Fruit fly (Drosophila melanogaster) whole organism, prepupa: Measurements from ENCODE around the gene Pvf2.

Experiments used
- CG10631 ChIP-seq: fragments of 200-800 bp; sonication (Bioruptor generic); optimal IDR thresholded peaks from 2 replicates; lab custom pipeline; 2016; ENCODE audit warnings: missing biosample characterization, missing genetic modification characterization
- CG10669 ChIP-seq: fragments of 200-800 bp; sonication (Bioruptor generic); optimal IDR thresholded peaks from 3 replicates; lab custom pipeline; 2018; ENCODE audit warnings: missing biosample characterization, mild to moderate bottlenecking, missing genetic modification characterization, moderate library complexity
- CG11294 ChIP-seq: fragments of 200-800 bp; sonication (Bioruptor generic); IDR thresholded peaks from 2 replicates; pipeline ENCODE4 v1.3.6; 2022; ENCODE audit warnings: missing biosample characterization, missing genetic modification characterization
- CG11902 ChIP-seq: fragments of 200-800 bp; sonication (Bioruptor generic); optimal IDR thresholded peaks from 3 replicates; lab custom pipeline; 2016; ENCODE audit warnings: missing biosample characterization, missing genetic modification characterization
- CG15336 ChIP-seq: fragments of 200-800 bp; sonication (Bioruptor generic); IDR thresholded peaks from 2 replicates; pipeline ENCODE4 v1.3.6; 2022; ENCODE audit warnings: missing biosample characterization, missing genetic modification characterization
- CG1621 ChIP-seq: fragments of 200-800 bp; sonication (Bioruptor generic); optimal IDR thresholded peaks from 3 replicates; lab custom pipeline; 2018; ENCODE audit warnings: missing biosample characterization, mild to moderate bottlenecking, missing genetic modification characterization
- CG3032 ChIP-seq: fragments of 200-800 bp; optimal IDR thresholded peaks from 2 replicates; lab custom pipeline; 2019; ENCODE audit warnings: missing biosample characterization, mild to moderate bottlenecking, missing genetic modification characterization, moderate library complexity
- CG34406 ChIP-seq: fragments of 200-800 bp; sonication (Bioruptor generic); optimal IDR thresholded peaks from 3 replicates; lab custom pipeline; 2016; ENCODE audit warnings: missing biosample characterization, missing genetic modification characterization
- CG3919 ChIP-seq: fragments of 200-800 bp; sonication (Bioruptor generic); optimal IDR thresholded peaks from 3 replicates; lab custom pipeline; 2016; ENCODE audit warnings: missing biosample characterization, missing genetic modification characterization
- CG4318 ChIP-seq: fragments of 200-800 bp; sonication (Bioruptor generic); optimal IDR thresholded peaks from 3 replicates; lab custom pipeline; 2017; ENCODE audit warnings: missing biosample characterization, mild to moderate bottlenecking, missing genetic modification characterization
- CG6163 ChIP-seq: fragments of 200-800 bp; sonication (Bioruptor generic); IDR thresholded peaks from 3 replicates; pipeline ENCODE4 v1.3.6; 2022; ENCODE audit warnings: missing biosample characterization, missing genetic modification characterization
- CG6792 ChIP-seq: fragments of 200-800 bp; sonication (Bioruptor generic); optimal IDR thresholded peaks from 3 replicates; lab custom pipeline; 2016; ENCODE audit warnings: missing biosample characterization, missing genetic modification characterization
- CG6808 ChIP-seq: fragments of 200-800 bp; sonication (Bioruptor generic); optimal IDR thresholded peaks from 3 replicates; lab custom pipeline; 2017; ENCODE audit warnings: missing biosample characterization, missing genetic modification characterization, mild to moderate bottlenecking, moderate library complexity, missing genetic modification reagents
- CG6854 ChIP-seq: fragments of 200-800 bp; sonication (Bioruptor generic); optimal IDR thresholded peaks from 2 replicates; lab custom pipeline; 2017; ENCODE audit warnings: missing biosample characterization, mild to moderate bottlenecking, missing genetic modification characterization
- CG7368 ChIP-seq: fragments of 200-800 bp; sonication (Bioruptor generic); optimal IDR thresholded peaks from 3 replicates; lab custom pipeline; 2016; ENCODE audit warnings: missing biosample characterization, missing genetic modification characterization
- CG8319 ChIP-seq: fragments of 200-800 bp; sonication (Bioruptor generic); optimal IDR thresholded peaks from 3 replicates; lab custom pipeline; 2016; ENCODE audit warnings: missing biosample characterization, missing genetic modification characterization
- CG8632 ChIP-seq: fragments of 200-800 bp; sonication (Bioruptor generic); optimal IDR thresholded peaks from 3 replicates; lab custom pipeline; 2016; ENCODE audit warnings: missing biosample characterization, missing genetic modification characterization
- CG9139 ChIP-seq: fragments of 200-800 bp; sonication (Bioruptor generic); optimal IDR thresholded peaks from 3 replicates; lab custom pipeline; 2017; ENCODE audit warnings: missing biosample characterization, mild to moderate bottlenecking, missing genetic modification characterization
- Eip75B ChIP-seq: fragments of 200-800 bp; sonication (Bioruptor generic); optimal IDR thresholded peaks from 3 replicates; lab custom pipeline; 2016; ENCODE audit warnings: missing biosample characterization, missing genetic modification characterization
- Eip78C ChIP-seq: fragments of 200-800 bp; sonication (Bioruptor generic); peaks from one replicate; lab custom pipeline; 2016; ENCODE audit warnings: missing biosample characterization, missing genetic modification characterization
- Eip93F ChIP-seq: fragments of 200-800 bp; sonication (Bioruptor generic); optimal IDR thresholded peaks from 2 replicates; lab custom pipeline; 2016; ENCODE audit warnings: missing biosample characterization, mild to moderate bottlenecking, missing genetic modification characterization
- Ets21C ChIP-seq: fragments of 200-800 bp; sonication (Bioruptor generic); optimal IDR thresholded peaks from 3 replicates; lab custom pipeline; 2016; ENCODE audit warnings: missing biosample characterization, missing genetic modification characterization
- Ets96B ChIP-seq: fragments of 200-800 bp; optimal IDR thresholded peaks from 2 replicates; lab custom pipeline; 2019; ENCODE audit warnings: missing biosample characterization, mild to moderate bottlenecking, missing genetic modification characterization, moderate library complexity
- Gug ChIP-seq: fragments of 200-800 bp; sonication (Bioruptor generic); IDR thresholded peaks from 2 replicates; pipeline ENCODE4 v1.3.6; 2022; ENCODE audit warnings: missing biosample characterization, missing genetic modification characterization
- Hr38 ChIP-seq: sonication (Bioruptor generic); optimal IDR thresholded peaks from 2 replicates; lab custom pipeline; 2016; ENCODE audit warnings: missing biosample characterization, missing genetic modification characterization
- Hr39 ChIP-seq: fragments of 200-800 bp; sonication (Bioruptor generic); optimal IDR thresholded peaks from 2 replicates; lab custom pipeline; 2016; ENCODE audit warnings: missing biosample characterization, missing genetic modification characterization
- Hr4 ChIP-seq: fragments of 200-800 bp; sonication (Bioruptor generic); optimal IDR thresholded peaks from 3 replicates; lab custom pipeline; 2016; ENCODE audit warnings: missing biosample characterization, missing genetic modification characterization
- Lpt ChIP-seq: fragments of 200-800 bp; sonication (Bioruptor generic); optimal IDR thresholded peaks from 3 replicates; lab custom pipeline; 2016; ENCODE audit warnings: missing biosample characterization, missing genetic modification characterization
- Met ChIP-seq: fragments of 200-800 bp; sonication (Bioruptor generic); optimal IDR thresholded peaks from 3 replicates; lab custom pipeline; 2016; ENCODE audit warnings: missing biosample characterization, missing genetic modification characterization
- OdsH ChIP-seq: fragments of 200-800 bp; sonication (Bioruptor generic); optimal IDR thresholded peaks from 3 replicates; lab custom pipeline; 2016; ENCODE audit warnings: missing biosample characterization, missing genetic modification characterization
- Smox ChIP-seq: fragments of 200-800 bp; sonication (Bioruptor generic); optimal IDR thresholded peaks from 3 replicates; lab custom pipeline; 2016; ENCODE audit warnings: missing biosample characterization, missing genetic modification characterization
- Sox102F ChIP-seq: fragments of 200-800 bp; sonication (Bioruptor generic); optimal IDR thresholded peaks from 2 replicates; lab custom pipeline; 2016; ENCODE audit warnings: missing biosample characterization, mild to moderate bottlenecking, missing genetic modification characterization
- Sox14 ChIP-seq: fragments of 200-800 bp; sonication (Bioruptor generic); optimal IDR thresholded peaks from 3 replicates; lab custom pipeline; 2016; ENCODE audit warnings: missing biosample characterization, missing genetic modification characterization
- Sox15 ChIP-seq: fragments of 200-800 bp; sonication (Bioruptor generic); optimal IDR thresholded peaks from 3 replicates; lab custom pipeline; 2016; ENCODE audit warnings: missing biosample characterization, missing genetic modification characterization
- achi ChIP-seq: fragments of 200-800 bp; sonication (Bioruptor generic); optimal IDR thresholded peaks from 3 replicates; lab custom pipeline; 2016; ENCODE audit warnings: missing biosample characterization, missing genetic modification characterization
- acj6 ChIP-seq: fragments of 200-800 bp; sonication (Bioruptor generic); optimal IDR thresholded peaks from 3 replicates; lab custom pipeline; 2016; ENCODE audit warnings: missing biosample characterization, missing genetic modification characterization
- cyc ChIP-seq: fragments of 200-800 bp; sonication (Bioruptor generic); optimal IDR thresholded peaks from 3 replicates; lab custom pipeline; 2016; ENCODE audit warnings: missing biosample characterization, missing genetic modification characterization
- eg ChIP-seq: fragments of 200-800 bp; sonication (Bioruptor generic); IDR thresholded peaks from 3 replicates; pipeline ENCODE4 v1.3.6; 2022; ENCODE audit warnings: missing biosample characterization, missing genetic modification characterization
- esn ChIP-seq: fragments of 200-800 bp; sonication (Bioruptor generic); optimal IDR thresholded peaks from 2 replicates; lab custom pipeline; 2016; ENCODE audit warnings: missing biosample characterization, mild to moderate bottlenecking, missing genetic modification characterization, moderate library complexity
- fd59A ChIP-seq: fragments of 200-800 bp; sonication (Bioruptor generic); optimal IDR thresholded peaks from 2 replicates; lab custom pipeline; 2017; ENCODE audit warnings: missing biosample characterization, mild to moderate bottlenecking, missing genetic modification characterization, missing genetic modification reagents
- fd85E ChIP-seq: fragments of 200-800 bp; sonication (Bioruptor generic); optimal IDR thresholded peaks from 3 replicates; lab custom pipeline; 2016; ENCODE audit warnings: missing biosample characterization, missing genetic modification characterization
- fkh ChIP-seq: fragments of 200-800 bp; sonication (Bioruptor generic); optimal IDR thresholded peaks from 3 replicates; lab custom pipeline; 2017; ENCODE audit warnings: missing biosample characterization, mild to moderate bottlenecking, missing genetic modification characterization, moderate library complexity
- lz ChIP-seq: fragments of 200-800 bp; sonication (Bioruptor generic); optimal IDR thresholded peaks from 3 replicates; lab custom pipeline; 2016; ENCODE audit warnings: missing biosample characterization, missing genetic modification characterization
- pdm3 ChIP-seq: fragments of 200-800 bp; sonication (Bioruptor generic); optimal IDR thresholded peaks from 3 replicates; lab custom pipeline; 2016; ENCODE audit warnings: missing biosample characterization, missing genetic modification characterization
- spab ChIP-seq: fragments of 200-800 bp; sonication (Bioruptor generic); optimal IDR thresholded peaks from 2 replicates; lab custom pipeline; 2017; ENCODE audit warnings: missing biosample characterization, mild to moderate bottlenecking, missing genetic modification characterization, missing genetic modification reagents
- svp ChIP-seq: fragments of 200-800 bp; sonication (Bioruptor generic); peaks from one replicate; lab custom pipeline; 2016; ENCODE audit warnings: missing biosample characterization, missing genetic modification characterization
- topi ChIP-seq: fragments of 200-800 bp; sonication (Bioruptor generic); optimal IDR thresholded peaks from 3 replicates; lab custom pipeline; 2016; ENCODE audit warnings: missing biosample characterization, missing genetic modification characterization
- vri ChIP-seq: fragments of 200-800 bp; sonication (Bioruptor generic); optimal IDR thresholded peaks from 3 replicates; lab custom pipeline; 2016; ENCODE audit warnings: missing biosample characterization, mild to moderate bottlenecking, missing genetic modification characterization

Pvf2 gene

DNA sequence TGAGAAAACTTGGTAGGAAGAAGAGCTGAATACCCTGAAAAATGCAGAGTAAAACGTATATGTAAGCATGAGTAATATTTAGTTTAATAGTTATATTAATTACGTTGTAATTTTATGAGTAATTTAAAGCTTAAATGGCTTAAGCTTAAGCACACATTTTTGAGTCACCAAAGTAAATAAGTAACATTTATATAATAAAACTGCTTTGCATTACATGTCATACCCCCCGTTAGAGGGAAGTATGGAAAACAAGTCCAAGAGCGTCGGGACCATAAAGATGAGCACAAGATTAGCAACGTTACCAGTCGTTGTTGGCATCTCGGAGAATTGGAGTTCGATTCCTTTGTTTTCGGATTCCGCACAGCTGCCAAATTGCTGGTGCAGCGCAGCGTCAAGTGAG is 9.9 kb upstream of the Pvf2 start (continued):
- TF ChIP-seq fd59A (GFP tag; lab: Kevin White, UChicago) (peak; percentile 24), Ets21C (GFP tag; lab: Kevin White, UChicago) (peak; percentile 16), CG10669 (GFP tag; lab: Kevin White, UChicago) (no peak), fd85E (GFP tag; lab: Kevin White, UChicago) (no peak), Smox (GFP tag; lab: Kevin White, UChicago) (peak; percentile 52), Met (GFP tag; lab: Kevin White, UChicago) (no peak), lz (GFP tag; lab: Kevin White, UChicago) (peak; percentile 35), acj6 (GFP tag; lab: Kevin White, UChicago) (no peak), Sox14 (GFP tag; lab: Kevin White, UChicago) (peak; percentile 17), OdsH (GFP tag; lab: Kevin White, UChicago) (peak; percentile 50), CG6854 (GFP tag; lab: Kevin White, UChicago) (no peak), Eip75B (GFP tag; lab: Kevin White, UChicago) (no peak), CG11902 (GFP tag; lab: Kevin White, UChicago) (no peak), CG3032 (tag; lab: Kevin White, UChicago) (no peak), eg (GFP tag; lab: Robert Waterston, UW) (no peak), CG9139 (GFP tag; lab: Kevin White, UChicago) (no peak), Lpt (GFP tag; lab: Kevin White, UChicago) (no peak), Eip93F (GFP tag; lab: Kevin White, UChicago) (no peak), CG7368 (no peak), CG6163 (GFP tag; lab: Robert Waterston, UW) (0 out of 3 replicates have a peak, but pooled peaks have one; percentile 5), CG8319 (GFP tag; lab: Kevin White, UChicago) (no peak), cyc (GFP tag; lab: Kevin White, UChicago) (no peak), pdm3 (GFP tag; lab: Kevin White, UChicago) (peak; percentile 53), vri (no peak), esn (GFP tag; lab: Kevin White, UChicago) (peak; percentile 63), CG4318 (GFP tag; lab: Kevin White, UChicago) (no peak), Sox102F (GFP tag; lab: Kevin White, UChicago) (peak; percentile 38), spab (GFP tag; lab: Kevin White, UChicago) (no peak), Hr39 (GFP tag; lab: Kevin White, UChicago) (no peak), svp (GFP tag; lab: Kevin White, UChicago) (peak; percentile 66), CG1621 (tag; lab: Kevin White, UChicago) (no peak), topi (GFP tag; lab: Kevin White, UChicago) (peak; percentile 43), Sox15 (GFP tag; lab: Kevin White, UChicago) (no peak), CG8632 (GFP tag; lab: Kevin White, UChicago) (peak; percentile 28), CG11294 (no peak)

DNA sequence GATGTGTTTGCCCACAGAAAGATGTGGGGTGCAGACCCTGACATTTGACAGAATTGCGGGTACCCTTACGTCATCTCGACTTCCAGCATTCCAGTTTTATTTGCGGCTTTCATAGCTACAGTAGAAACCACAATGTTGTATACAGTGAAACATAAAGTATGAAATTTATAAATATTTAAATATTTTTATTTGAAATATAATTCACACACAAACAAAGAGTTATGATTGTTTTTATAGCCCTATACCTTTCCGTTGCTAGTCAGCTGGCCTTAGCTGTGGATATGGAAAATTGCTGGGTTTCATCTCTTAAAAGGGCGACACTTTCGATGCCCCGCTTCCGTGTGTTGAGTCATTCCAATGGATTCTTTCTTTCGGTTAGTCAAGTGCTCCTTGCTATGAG is 6.5 kb upstream of the Pvf2 start:
- TF ChIP-seq CG15336 (GFP tag; lab: Robert Waterston, UW) (peak; percentile 21; the same call in 1 of the 2 replicates), achi (GFP tag; lab: Kevin White, UChicago) (peak; percentile 44), Sox102F (GFP tag; lab: Kevin White, UChicago) (peak; percentile 21), CG3919 (GFP tag; lab: Kevin White, UChicago) (peak; percentile 46), CG10631 (peak; percentile 3), fkh (GFP tag; lab: Kevin White, UChicago) (no peak), cyc (GFP tag; lab: Kevin White, UChicago) (peak; percentile 1), CG1621 (tag; lab: Kevin White, UChicago) (peak; percentile 14), Ets96B (tag; lab: Kevin White, UChicago) (peak; percentile 41), Met (GFP tag; lab: Kevin White, UChicago) (peak; percentile 19), Gug (GFP tag; lab: Robert Waterston, UW) (no peak), CG6808 (GFP tag; lab: Kevin White, UChicago) (no peak), CG6792 (GFP tag; lab: Kevin White, UChicago) (peak; percentile 31), CG4318 (GFP tag; lab: Kevin White, UChicago) (no peak), Eip78C (GFP tag; lab: Kevin White, UChicago) (peak; percentile 76), Hr4 (peak; percentile 23), lz (GFP tag; lab: Kevin White, UChicago) (peak; percentile 22), CG6854 (GFP tag; lab: Kevin White, UChicago) (no peak), CG8632 (GFP tag; lab: Kevin White, UChicago) (peak; percentile 44), CG8319 (GFP tag; lab: Kevin White, UChicago) (no peak), topi (GFP tag; lab: Kevin White, UChicago) (peak; percentile 7), OdsH (GFP tag; lab: Kevin White, UChicago) (peak; percentile 41), fd85E (GFP tag; lab: Kevin White, UChicago) (no peak), vri (no peak), CG34406 (GFP tag; lab: Kevin White, UChicago) (peak; percentile 52), Hr38 (GFP tag; lab: Kevin White, UChicago) (no peak), CG6163 (GFP tag; lab: Robert Waterston, UW) (peak; percentile 70), Hr39 (GFP tag; lab: Kevin White, UChicago) (peak; percentile 14), eg (GFP tag; lab: Robert Waterston, UW) (peak; percentile 42; the same call in 1 of the 3 replicates), Ets21C (GFP tag; lab: Kevin White, UChicago) (no peak)
